Worm (Caenorhabditis elegans): ENCODE results near the gene col-8.

col-8 gene

ce11 chrIII:6971662-6972284 is 48.6 kb downstream of the col-8 start, which contains the start of the genes eef-1A.1 and rfc-4:
Gene eef-1A.1 (minus strand): TSS chrIII:6971712.
Gene rfc-4 (plus strand): TSS chrIII:6972253.
- no peak for TF ChIP-seq unc-62 (GFP tag; optimal IDR thresholded peaks at IDR 0.05)

ce11 chrIII:6970744-6971143 is 49.7 kb downstream of the col-8 start:
- TF ChIP-seq unc-62 (GFP tag; optimal IDR thresholded peaks at IDR 0.05) = no peak

ce11 chrIII:6969781-6970342 is 50.5 kb downstream of the col-8 start:
- TF ChIP-seq unc-62 (GFP tag; optimal IDR thresholded peaks at IDR 0.05) = no peak
